Worm (Caenorhabditis elegans) whole organism, L3 larva: ENCODE data around the gene srab-3.
A peak's percentile ranks its signal among the peaks of the same experiment; 100 is the strongest.

Experiments
- ZK546.5 ChIP-seq: sonication (generic microtip); optimal IDR thresholded peaks from 2 replicates; lab custom pipeline; 2017; ENCODE audit warnings: missing biosample characterization, missing genetic modification characterization
- aly-2 ChIP-seq: fragments of 150-350 bp; optimal IDR thresholded peaks from 2 replicates; lab custom pipeline; 2014; ENCODE audit warnings: missing biosample characterization, missing genetic modification characterization
- ceh-82 ChIP-seq: fragments of 150-350 bp; optimal IDR thresholded peaks from 2 replicates; lab custom pipeline; 2014; ENCODE audit warnings: missing biosample characterization, missing genetic modification characterization
- egl-5 ChIP-seq: fragments of 150-350 bp; optimal IDR thresholded peaks from 2 replicates; lab custom pipeline; 2017; ENCODE audit warnings: missing biosample characterization, missing genetic modification reagents, missing genetic modification characterization, inconsistent platforms
- elt-1 ChIP-seq: fragments of 150-350 bp; optimal IDR thresholded peaks from 2 replicates; lab custom pipeline; 2014; ENCODE audit warnings: missing biosample characterization, missing genetic modification characterization
- lsy-12 ChIP-seq: sonication (generic microtip); optimal IDR thresholded peaks from 2 replicates; lab custom pipeline; 2016; ENCODE audit warnings: mild to moderate bottlenecking, missing genetic modification characterization, missing compliant biosample characterization
- nhr-25 ChIP-seq: sonication (generic microtip); optimal IDR thresholded peaks from 2 replicates; lab custom pipeline; 2017; ENCODE audit warnings: missing biosample characterization, missing genetic modification characterization
- pha-4 ChIP-seq: fragments of 150-350 bp; optimal IDR thresholded peaks from 2 replicates; lab custom pipeline; 2014; ENCODE audit warnings: missing biosample characterization, missing genetic modification reagents, missing genetic modification characterization
- skn-1 ChIP-seq: fragments of 150-350 bp; optimal IDR thresholded peaks from 2 replicates; lab custom pipeline; 2014; ENCODE audit warnings: missing biosample characterization, missing genetic modification characterization
- unc-39 ChIP-seq: sonication (generic microtip); optimal IDR thresholded peaks from 4 replicates; lab custom pipeline; 2017; ENCODE audit warnings: missing biosample characterization, missing genetic modification characterization

srab-3 gene

ce11 chrV:5064761-5065421 lies 42.8 kb downstream of the srab-3 start, which contains the start of gene mlk-1 (continued):
- no peak for TF ChIP-seq skn-1 (tag; lab: Kevin White, UChicago)
- TF ChIP-seq pha-4 (tag; lab: Kevin White, UChicago), result peak; percentile 69
- TF ChIP-seq unc-39, result no peak
- no peak for TF ChIP-seq aly-2 (tag; lab: Kevin White, UChicago)
- no peak for TF ChIP-seq ceh-82 (tag; lab: Kevin White, UChicago)
- no peak for TF ChIP-seq egl-5 (tag; lab: Kevin White, UChicago)
- no peak for TF ChIP-seq ZK546.5 (tag; lab: Kevin White, UChicago)
- peak; percentile 5 for TF ChIP-seq lsy-12
- TF ChIP-seq elt-1 (tag; lab: Kevin White, UChicago), result no peak
- TF ChIP-seq nhr-25, result peak; percentile 39
